Worm (Caenorhabditis elegans): Measurements from ENCODE around the gene C35A5.4.
A peak's percentile ranks its signal among the peaks of the same experiment; 100 is the strongest.

The C35A5.4 gene

DNA sequence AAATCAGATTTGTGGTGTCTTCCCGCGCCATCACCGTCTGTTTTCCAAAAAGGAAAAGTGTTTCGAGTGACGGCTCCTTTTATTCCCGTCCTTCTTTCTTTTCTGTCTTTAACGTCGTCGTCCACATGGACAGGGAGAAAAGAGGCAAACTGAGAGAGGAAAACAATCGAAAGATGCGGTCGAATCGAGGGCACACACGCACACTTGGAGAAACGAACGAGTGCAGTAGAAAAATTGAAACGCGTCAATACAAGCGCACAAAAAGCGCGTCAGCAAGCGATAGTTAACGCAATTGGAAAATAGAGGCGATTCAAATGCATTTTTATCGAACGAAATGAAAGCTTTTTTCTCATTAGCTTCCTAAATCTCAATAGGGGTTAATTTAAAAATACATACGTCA, 40.0 kb downstream of the C35A5.4 start (continued):
- TF ChIP-seq nhr-19 (GFP tag; conservative IDR thresholded peaks at IDR 0.05) (peak; percentile 94), lin-39 (tag; optimal IDR thresholded peaks at IDR 0.05) (peak; percentile 81), alr-1 (tag; optimal IDR thresholded peaks at IDR 0.05; ENCODE audit: borderline replicate concordance) (no peak), rnt-1 (tag; optimal IDR thresholded peaks at IDR 0.05) (peak; percentile 96), tlp-1 (tag; optimal IDR thresholded peaks at IDR 0.05) (no peak), C34B4.2 (tag; optimal IDR thresholded peaks at IDR 0.05) (no peak), nhr-85 (tag) (peak; percentile 97), hlh-17 (GFP tag; optimal IDR thresholded peaks at IDR 0.05; ENCODE audit: borderline replicate concordance) (no peak), xbp-1 (tag; optimal IDR thresholded peaks at IDR 0.05) (peak; percentile 94), jun-1 (tag; optimal IDR thresholded peaks at IDR 0.05) (peak; percentile 83), irx-1 (tag; optimal IDR thresholded peaks at IDR 0.05) (peak; percentile 89), unc-130 (tag; optimal IDR thresholded peaks at IDR 0.05) (peak; percentile 84), vab-15 (tag; optimal IDR thresholded peaks at IDR 0.05) (peak; percentile 42), blmp-1 (tag; optimal IDR thresholded peaks at IDR 0.05) (peak; percentile 92), mdl-1 (tag; optimal IDR thresholded peaks at IDR 0.05) (peak; percentile 34 to 94), dpl-1 (GFP tag; optimal IDR thresholded peaks at IDR 0.05) (peak; percentile 96 to 97 (median 97)), pag-3 (tag; optimal IDR thresholded peaks at IDR 0.05; ENCODE audit: borderline replicate concordance, insufficient read depth) (no peak), nhr-20 (tag; optimal IDR thresholded peaks at IDR 0.05) (peak; percentile 95), hlh-4 (tag; optimal IDR thresholded peaks at IDR 0.05) (no peak), egl-13 (tag; optimal IDR thresholded peaks at IDR 0.05) (peak; percentile 78), unc-86 (tag; optimal IDR thresholded peaks at IDR 0.05) (peak; percentile 89), lin-35 (GFP tag; optimal IDR thresholded peaks at IDR 0.05) (peak; percentile 97 to 98), mab-9 (GFP tag; IDR thresholded peaks at IDR 0.05) (peak; percentile 83), aha-1 (tag; optimal IDR thresholded peaks at IDR 0.05) (peak; percentile 44), mep-1 (tag; optimal IDR thresholded peaks at IDR 0.05) (peak; percentile 99), nhr-76 (tag; optimal IDR thresholded peaks at IDR 0.05) (no peak), sup-37 (GFP tag; optimal IDR thresholded peaks at IDR 0.05) (peak; percentile 77), elt-2 (tag; optimal IDR thresholded peaks at IDR 0.05) (peak; percentile 62), pax-3 (tag; optimal IDR thresholded peaks at IDR 0.05) (peak; percentile 79), nhr-237 (tag; optimal IDR thresholded peaks at IDR 0.05) (peak; percentile 76), C16A3.4 (tag; optimal IDR thresholded peaks at IDR 0.05) (peak; percentile 96), ets-5 (GFP tag; IDR thresholded peaks at IDR 0.05) (no peak), dsc-1 (tag; optimal IDR thresholded peaks at IDR 0.05) (peak; percentile 92), lin-14 (GFP tag; optimal IDR thresholded peaks at IDR 0.05) (peak; percentile 99), nhr-71 (tag; optimal IDR thresholded peaks at IDR 0.05) (peak; percentile 96), ces-1 (GFP tag; optimal IDR thresholded peaks at IDR 0.05) (peak; percentile 43), ztf-4 (tag; optimal IDR thresholded peaks at IDR 0.05) (peak; percentile 63), ceh-63 (GFP tag; optimal IDR thresholded peaks at IDR 0.05) (no peak), swsn-7 (tag; optimal IDR thresholded peaks at IDR 0.05) (peak; percentile 94), zip-4 (GFP tag; optimal IDR thresholded peaks at IDR 0.05) (peak; percentile 74), ceh-88 (GFP tag; IDR thresholded peaks at IDR 0.05) (peak; percentile 84), nhr-77 (tag; optimal IDR thresholded peaks at IDR 0.05) (peak; percentile 90), sptf-1 (tag; optimal IDR thresholded peaks at IDR 0.05) (no peak), nhr-11 (tag; optimal IDR thresholded peaks at IDR 0.05) (peak; percentile 74), F16B12.6 (tag; optimal IDR thresholded peaks at IDR 0.05) (peak; percentile 57), skn-1 (tag; optimal IDR thresholded peaks at IDR 0.05) (peak; percentile 85), egl-27 (tag; optimal IDR thresholded peaks at IDR 0.05) (peak in 1 of 2 experiments; percentile 40), nhr-84 (tag; optimal IDR thresholded peaks at IDR 0.05) (no peak), fkh-4 (tag; optimal IDR thresholded peaks at IDR 0.05; ENCODE audit: borderline replicate concordance) (peak; percentile 71), hpl-2 (GFP tag; optimal IDR thresholded peaks at IDR 0.05) (no peak), nhr-47 (tag; optimal IDR thresholded peaks at IDR 0.05) (peak; percentile 96)

Measured in whole organism, L1 larva.